Worm (Caenorhabditis elegans): ENCODE results near the gene oac-22.

oac-22 gene

ce11 chrIV:3864944-3865343 lies 20.5 kb upstream of the oac-22 start, which contains the start of gene aat-8:
aat-8 (minus strand) TSS chrIV:3865044.
- no peak for TF ChIP-seq unc-62 (GFP tag; optimal IDR thresholded peaks at IDR 0.05)

ce11 chrIV:3866018-3866417 lies 19.5 kb upstream of the oac-22 start:
- TF ChIP-seq unc-62 (GFP tag; optimal IDR thresholded peaks at IDR 0.05), result no peak

- no peak for TF ChIP-seq unc-62 (GFP tag; optimal IDR thresholded peaks at IDR 0.05)
These were observed 18.2 kb upstream of the oac-22 start, which contains the start of gene F37C4.4 for ce11 chrIV:3867252-3867651. F37C4.4 (plus strand) TSS chrIV:3867309.

ce11 chrIV:3869875-3870274 lies 15.6 kb upstream of the oac-22 start:
- TF ChIP-seq unc-62 (GFP tag; optimal IDR thresholded peaks at IDR 0.05), result no peak

- no peak for TF ChIP-seq unc-62 (GFP tag; optimal IDR thresholded peaks at IDR 0.05)
These were observed 12.3 kb upstream of the oac-22 start for ce11 chrIV:3873195-3873594.

- TF ChIP-seq unc-62 (GFP tag; optimal IDR thresholded peaks at IDR 0.05), result no peak
These were observed 11.8 kb upstream of the oac-22 start, which contains the start of gene F37C4.5 for ce11 chrIV:3873706-3874105. F37C4.5 (minus strand) TSS chrIV:3873806.

ce11 chrIV:3874417-3874816 lies 11.1 kb upstream of the oac-22 start:
- no peak for TF ChIP-seq unc-62 (GFP tag; optimal IDR thresholded peaks at IDR 0.05)

- TF ChIP-seq unc-62 (GFP tag; optimal IDR thresholded peaks at IDR 0.05), result no peak
These were observed 10.2 kb upstream of the oac-22 start for ce11 chrIV:3875260-3875659.

- TF ChIP-seq unc-62 (GFP tag; optimal IDR thresholded peaks at IDR 0.05), result no peak
These were observed 8.5 kb upstream of the oac-22 start for ce11 chrIV:3876955-3877354.

ce11 chrIV:3878283-3878938 lies 7.1 kb upstream of the oac-22 start, which contains the start of gene F37C4.6:
F37C4.6 (minus strand) TSS chrIV:3878333.
- no peak for TF ChIP-seq unc-62 (GFP tag; optimal IDR thresholded peaks at IDR 0.05)

- TF ChIP-seq unc-62 (GFP tag; optimal IDR thresholded peaks at IDR 0.05), result no peak
These were observed 4.3 kb upstream of the oac-22 start, which contains the start of the genes F37C4.8 and oac-23 for ce11 chrIV:3881119-3881518. F37C4.8 (minus strand) TSS chrIV:3881219. oac-23 (plus strand) TSS chrIV:3881441.

- TF ChIP-seq unc-62 (GFP tag; optimal IDR thresholded peaks at IDR 0.05), result no peak
These were observed 3.5 kb downstream of the oac-22 start, which contains the start of gene oac-21 for ce11 chrIV:3888963-3889362. oac-21 (plus strand) TSS chrIV:3889263.

ce11 chrIV:3892027-3892426 lies 6.6 kb downstream of the oac-22 start, which contains the start of gene F56D6.9:
F56D6.9 (plus strand) TSS chrIV:3892327.
- TF ChIP-seq unc-62 (GFP tag; optimal IDR thresholded peaks at IDR 0.05), result no peak

ce11 chrIV:3894004-3894480 lies 8.6 kb downstream of the oac-22 start, which contains the start of gene F56D6.8:
F56D6.8 (minus strand) TSS chrIV:3894430.
- no peak for TF ChIP-seq unc-62 (GFP tag; optimal IDR thresholded peaks at IDR 0.05)

ce11 chrIV:3894770-3895169 lies 9.3 kb downstream of the oac-22 start, which contains the start of gene dct-8:
dct-8 (plus strand) TSS chrIV:3895070.
- TF ChIP-seq unc-62 (GFP tag; optimal IDR thresholded peaks at IDR 0.05), result no peak

- no peak for TF ChIP-seq unc-62 (GFP tag; optimal IDR thresholded peaks at IDR 0.05)
These were observed 14.5 kb downstream of the oac-22 start, which contains the start of gene srz-62 for ce11 chrIV:3899719-3900554. srz-62 (plus strand) TSS chrIV:3900504.
